Fruit fly (Drosophila melanogaster): Measurements from ENCODE around the gene CG8565.

Gene CG8565

dm6 chrX:15803764-15804563 is 33.7 kb upstream of the CG8565 start, which contains the start of the genes PGRP-LE and sd (continued):
- TF ChIP-seq Nf-YA (GFP tag; IDR thresholded peaks at IDR 0.05) (no peak), CG10565 (GFP tag; optimal IDR thresholded peaks at IDR 0.05) (no peak), Mrtf (GFP tag; IDR thresholded peaks at IDR 0.05) (no peak), Myb (GFP tag; optimal IDR thresholded peaks at IDR 0.05) (no peak), az2 (GFP tag; optimal IDR thresholded peaks at IDR 0.05) (no peak), cwo (GFP tag; optimal IDR thresholded peaks at IDR 0.05) (no peak), tin (GFP tag; optimal IDR thresholded peaks at IDR 0.05) (no peak), mirr (GFP tag; optimal IDR thresholded peaks at IDR 0.05) (no peak), gro (GFP tag; optimal IDR thresholded peaks at IDR 0.05) (no peak), H15 (GFP tag; IDR thresholded peaks at IDR 0.05) (no peak), CG10366 (GFP tag; IDR thresholded peaks at IDR 0.05) (no peak), E2f2 (GFP tag; IDR thresholded peaks at IDR 0.05) (peak; percentile 81), aop (GFP tag; IDR thresholded peaks at IDR 0.05) (no peak), seq (GFP tag; IDR thresholded peaks at IDR 0.05) (no peak), Hey (tag; optimal IDR thresholded peaks at IDR 0.05) (no peak), Meics (GFP tag; optimal IDR thresholded peaks at IDR 0.05) (no peak), ash1 (GFP tag; optimal IDR thresholded peaks at IDR 0.05) (no peak), CG14441 (GFP tag; IDR thresholded peaks at IDR 0.05) (no peak), Fer2 (tag; optimal IDR thresholded peaks at IDR 0.05) (no peak), lilli (GFP tag; optimal IDR thresholded peaks at IDR 0.05) (peak; percentile 2), schlank (tag; optimal IDR thresholded peaks at IDR 0.05) (no peak), fd64A (GFP tag; optimal IDR thresholded peaks at IDR 0.05) (no peak), CG6175 (GFP tag; IDR thresholded peaks at IDR 0.05) (no peak), ATbp (GFP tag; optimal IDR thresholded peaks at IDR 0.05) (no peak), insv (GFP tag; optimal IDR thresholded peaks at IDR 0.05) (peak; percentile 48 to 92), CG12155 (GFP tag; optimal IDR thresholded peaks at IDR 0.05) (no peak), grn (GFP tag; optimal IDR thresholded peaks at IDR 0.05) (no peak), sd (tag; optimal IDR thresholded peaks at IDR 0.05) (peak; percentile 48), mld (GFP tag; IDR thresholded peaks at IDR 0.05; ENCODE audit: partially characterized antibody) (no peak), Hr78 (GFP tag; optimal IDR thresholded peaks at IDR 0.05) (no peak), ab (GFP tag; optimal IDR thresholded peaks at IDR 0.05) (no peak), Bgb (GFP tag; IDR thresholded peaks at IDR 0.05; ENCODE audit: partially characterized antibody) (no peak), tll (GFP tag; optimal IDR thresholded peaks at IDR 0.05) (no peak), CG1024 (GFP tag; IDR thresholded peaks at IDR 0.05) (no peak), abd-A (tag; optimal IDR thresholded peaks at IDR 0.05) (peak; percentile 66), CG18476 (GFP tag; optimal IDR thresholded peaks at IDR 0.05) (no peak), CG11695 (GFP tag; IDR thresholded peaks at IDR 0.05) (no peak), CG10654 (GFP tag; optimal IDR thresholded peaks at IDR 0.05) (no peak), CG4360 (GFP tag; IDR thresholded peaks at IDR 0.05) (no peak), D19A (tag; optimal IDR thresholded peaks at IDR 0.05) (no peak), nom (GFP tag; optimal IDR thresholded peaks at IDR 0.05) (peak; percentile 57), NC2α (GFP tag; optimal IDR thresholded peaks at IDR 0.05) (no peak), ind (GFP tag; optimal IDR thresholded peaks at IDR 0.05) (no peak), fd3F (GFP tag; optimal IDR thresholded peaks at IDR 0.05) (no peak), hth (optimal IDR thresholded peaks at IDR 0.05) (no peak), CG4820 (GFP tag; optimal IDR thresholded peaks at IDR 0.05) (no peak), CTCF (GFP tag; optimal IDR thresholded peaks at IDR 0.05) (no peak), Max (GFP tag; optimal IDR thresholded peaks at IDR 0.05) (no peak), gcm (GFP tag; optimal IDR thresholded peaks at IDR 0.05) (no peak), Vsx1 (GFP tag; optimal IDR thresholded peaks at IDR 0.05) (no peak), CG30403 (GFP tag; optimal IDR thresholded peaks at IDR 0.05) (no peak)

All from whole organism, embryonic.